Fruit fly (Drosophila melanogaster): ENCODE data around the gene Deaf1.

Deaf1 gene

dm6 chr3L:19870843-19871666 lies 53.1 kb downstream of the Deaf1 start, which contains the start of the genes Rab8 and Usp32 (continued):
- no peak for TF ChIP-seq ham (GFP tag; IDR thresholded peaks at IDR 0.05)
- TF ChIP-seq MESR4 (GFP tag; optimal IDR thresholded peaks at IDR 0.05): peak; percentile 96
- TF ChIP-seq ind (GFP tag; optimal IDR thresholded peaks at IDR 0.05): peak; percentile 60
- peak in 1 of 2 experiments; percentile 63 for TF ChIP-seq insv (GFP tag; optimal IDR thresholded peaks at IDR 0.05)
- peak; percentile 64 for TF ChIP-seq CG9876 (GFP tag; optimal IDR thresholded peaks at IDR 0.05)
- no peak for TF ChIP-seq CG12236 (GFP tag; optimal IDR thresholded peaks at IDR 0.05)
- TF ChIP-seq CG12942 (GFP tag; optimal IDR thresholded peaks at IDR 0.05): peak; percentile 50
- TF ChIP-seq CG8924 (tag; optimal IDR thresholded peaks at IDR 0.05): peak; percentile 32
- TF ChIP-seq CG15073 (GFP tag; optimal IDR thresholded peaks at IDR 0.05): no peak
- peak; percentile 56 for TF ChIP-seq CG9437 (GFP tag; optimal IDR thresholded peaks at IDR 0.05)
- no peak for TF ChIP-seq CG3407 (GFP tag; optimal IDR thresholded peaks at IDR 0.05)
- TF ChIP-seq CG10209 (GFP tag; optimal IDR thresholded peaks at IDR 0.05): peak; percentile 63
- TF ChIP-seq ttk (GFP tag; IDR thresholded peaks at IDR 0.05): no peak
- no peak for TF ChIP-seq kni (GFP tag; optimal IDR thresholded peaks at IDR 0.05)
- TF ChIP-seq CG3065 (GFP tag; optimal IDR thresholded peaks at IDR 0.05): peak; percentile 18
- TF ChIP-seq CG7556 (GFP tag; optimal IDR thresholded peaks at IDR 0.05): peak; percentile 11
- TF ChIP-seq CG13894 (tag; optimal IDR thresholded peaks at IDR 0.05): no peak
- 0 out of 3 replicates have a peak, but pooled peaks have one; percentile 43 for TF ChIP-seq Optix (GFP tag; IDR thresholded peaks at IDR 0.05)
- no peak for TF ChIP-seq CkIIα-i1 (GFP tag; IDR thresholded peaks at IDR 0.05)
- TF ChIP-seq sug (tag; optimal IDR thresholded peaks at IDR 0.05): peak; percentile 86
- TF ChIP-seq Bteb2 (GFP tag; optimal IDR thresholded peaks at IDR 0.05): peak; percentile 81
- TF ChIP-seq slou (GFP tag; optimal IDR thresholded peaks at IDR 0.05): no peak
- TF ChIP-seq CG17829 (tag; optimal IDR thresholded peaks at IDR 0.05): peak; percentile 48
- peak; percentile 50 for TF ChIP-seq kay (GFP tag; optimal IDR thresholded peaks at IDR 0.05)
- peak; percentile 90 for TF ChIP-seq Dref (GFP tag; IDR thresholded peaks at IDR 0.05)
- peak; percentile 72 for TF ChIP-seq ems (GFP tag; optimal IDR thresholded peaks at IDR 0.05)
- peak; percentile 78 for TF ChIP-seq Hmr (GFP tag; optimal IDR thresholded peaks at IDR 0.05)
- peak; percentile 93 for TF ChIP-seq CG4617 (GFP tag; optimal IDR thresholded peaks at IDR 0.05; ENCODE audit: borderline replicate concordance)
- peak; percentile 58 for TF ChIP-seq CG18619 (GFP tag; optimal IDR thresholded peaks at IDR 0.05)
- peak; percentile 36; the same call in 1 of the 2 replicates for TF ChIP-seq ara (GFP tag; IDR thresholded peaks at IDR 0.05)
- TF ChIP-seq nerfin-2 (GFP tag; IDR thresholded peaks at IDR 0.05; ENCODE audit: partially characterized antibody): peak; percentile 57
- no peak for TF ChIP-seq CoRest (tag; optimal IDR thresholded peaks at IDR 0.05)
- no peak for TF ChIP-seq bcd (GFP tag; optimal IDR thresholded peaks at IDR 0.05)
- no peak for TF ChIP-seq CG9215 (GFP tag; IDR thresholded peaks at IDR 0.05)
- TF ChIP-seq dan (GFP tag; IDR thresholded peaks at IDR 0.05): no peak
- TF ChIP-seq Hr78 (GFP tag; optimal IDR thresholded peaks at IDR 0.05): no peak
- peak; percentile 64 for TF ChIP-seq CG9609 (GFP tag; optimal IDR thresholded peaks at IDR 0.05)
- TF ChIP-seq CG4854 (GFP tag; optimal IDR thresholded peaks at IDR 0.05): peak; percentile 58
- TF ChIP-seq CG14860 (GFP tag; IDR thresholded peaks at IDR 0.05; ENCODE audit: partially characterized antibody): peak; percentile 78
- peak; percentile 48 for TF ChIP-seq CG10147 (GFP tag; optimal IDR thresholded peaks at IDR 0.05)
- no peak for TF ChIP-seq ssp (GFP tag; IDR thresholded peaks at IDR 0.05)
- TF ChIP-seq salm (tag; optimal IDR thresholded peaks at IDR 0.05): peak; percentile 19
- TF ChIP-seq cad (GFP tag; optimal IDR thresholded peaks at IDR 0.05): no peak
- TF ChIP-seq CG15696 (tag; optimal IDR thresholded peaks at IDR 0.05): peak; percentile 9
- TF ChIP-seq z (GFP tag; IDR thresholded peaks at IDR 0.05): no peak
- TF ChIP-seq Lpt (GFP tag; optimal IDR thresholded peaks at IDR 0.05): no peak
- no peak for TF ChIP-seq bowl (GFP tag; IDR thresholded peaks at IDR 0.05)
- no peak for TF ChIP-seq h (optimal IDR thresholded peaks at IDR 0.05)
- peak; percentile 41 for TF ChIP-seq unpg (GFP tag; optimal IDR thresholded peaks at IDR 0.05)
- peak; percentile 66; the same call in 2 of the 3 replicates for TF ChIP-seq ken (GFP tag; IDR thresholded peaks at IDR 0.05)

Measured in whole organism, embryonic.